Fruit fly (Drosophila melanogaster) whole organism, embryonic: ENCODE measurements around the gene Fancd2.

ENCODE experiments used
- B-H2 ChIP-seq: fragments of 200-800 bp; sonication (Bioruptor generic); optimal IDR thresholded peaks from 2 replicates; lab custom pipeline; 2018; ENCODE audit warnings: missing biosample characterization, mild to moderate bottlenecking, missing genetic modification characterization
- Blimp-1 ChIP-seq: fragments of 200-800 bp; sonication (Bioruptor generic); optimal IDR thresholded peaks from 3 replicates; lab custom pipeline; 2018; ENCODE audit warnings: missing biosample characterization, missing genetic modification characterization, mild to moderate bottlenecking, moderate library complexity, missing genetic modification reagents
- CG10366 ChIP-seq: fragments of 200-800 bp; sonication (Bioruptor generic); IDR thresholded peaks from 2 replicates; pipeline ENCODE4 v1.3.6; 2022; ENCODE audit warnings: missing biosample characterization, missing genetic modification characterization
- CG11398 ChIP-seq: fragments of 200-800 bp; sonication (Bioruptor generic); optimal IDR thresholded peaks from 2 replicates; lab custom pipeline; 2016; ENCODE audit warnings: missing biosample characterization, missing genetic modification characterization
- CG12744 ChIP-seq: fragments of 200-800 bp; sonication (Bioruptor generic); optimal IDR thresholded peaks from 2 replicates; lab custom pipeline; 2016; ENCODE audit warnings: missing biosample characterization, missing genetic modification characterization
- CG16813 ChIP-seq: fragments of 200-800 bp; sonication (Bioruptor generic); IDR thresholded peaks from 3 replicates; pipeline ENCODE4 v1.3.6; 2022; ENCODE audit warnings: missing biosample characterization, missing genetic modification characterization; ENCODE audit not compliant: partially characterized antibody
- CG2202 ChIP-seq: fragments of 200-800 bp; sonication (Bioruptor generic); optimal IDR thresholded peaks from 2 replicates; lab custom pipeline; 2018; ENCODE audit warnings: missing biosample characterization, mild to moderate bottlenecking, missing genetic modification characterization
- CG31224 ChIP-seq: fragments of 200-800 bp; sonication (Bioruptor generic); IDR thresholded peaks from 2 replicates; pipeline ENCODE4 v1.3.6; 2022; ENCODE audit warnings: missing biosample characterization, missing genetic modification characterization
- CG31388 ChIP-seq: fragments of 200-800 bp; sonication (Bioruptor generic); optimal IDR thresholded peaks from 2 replicates; lab custom pipeline; 2016; ENCODE audit warnings: missing biosample characterization, missing genetic modification characterization
- CG4282 ChIP-seq: fragments of 200-800 bp; sonication (Bioruptor generic); optimal IDR thresholded peaks from 2 replicates; lab custom pipeline; 2016; ENCODE audit warnings: missing biosample characterization, missing genetic modification characterization
- CG8089 ChIP-seq: fragments of 200-800 bp; sonication (Bioruptor generic); optimal IDR thresholded peaks from 3 replicates; lab custom pipeline; 2016; ENCODE audit warnings: missing biosample characterization, missing genetic modification characterization
- D19A ChIP-seq: fragments of 200-800 bp; optimal IDR thresholded peaks from 3 replicates; lab custom pipeline; 2019; ENCODE audit warnings: missing biosample characterization, mild to moderate bottlenecking, missing genetic modification characterization, moderate library complexity
- Drgx ChIP-seq: fragments of 200-800 bp; sonication (Bioruptor generic); IDR thresholded peaks from 2 replicates; pipeline ENCODE4 v1.3.6; 2022; ENCODE audit warnings: missing biosample characterization, missing genetic modification characterization
- Ets65A ChIP-seq: fragments of 200-800 bp; sonication (Bioruptor generic); peaks from one replicate; lab custom pipeline; 2016; ENCODE audit warnings: missing biosample characterization, missing genetic modification characterization
- GATAe ChIP-seq: fragments of 200-800 bp; sonication (Bioruptor generic); conservative IDR thresholded peaks from 2 replicates; pipeline ENCODE4 v1.3.6; 2022; ENCODE audit warnings: missing biosample characterization, missing genetic modification characterization
- HHEX ChIP-seq: fragments of 200-800 bp; sonication (Bioruptor generic); optimal IDR thresholded peaks from 3 replicates; lab custom pipeline; 2017; ENCODE audit warnings: missing biosample characterization, mild to moderate bottlenecking, missing genetic modification characterization, missing genetic modification reagents
- Mes4 ChIP-seq: fragments of 200-800 bp; sonication (Bioruptor generic); optimal IDR thresholded peaks from 2 replicates; lab custom pipeline; 2016; ENCODE audit warnings: missing biosample characterization, missing genetic modification characterization
- NC2α ChIP-seq: fragments of 200-800 bp; sonication (Bioruptor generic); optimal IDR thresholded peaks from 2 replicates; lab custom pipeline; 2016; ENCODE audit warnings: missing biosample characterization, missing genetic modification characterization
- NK7.1 ChIP-seq: fragments of 200-800 bp; sonication (Bioruptor generic); optimal IDR thresholded peaks from 3 replicates; lab custom pipeline; 2016; ENCODE audit warnings: missing biosample characterization, missing genetic modification characterization
- Tbp ChIP-seq: fragments of >200 bp; optimal IDR thresholded peaks from 2 replicates; lab custom pipeline; 2018; ENCODE audit warnings: missing biosample characterization, missing genetic modification characterization
- Trl ChIP-seq, 3 experiments: fragments of >200 bp in 2 of 3; fragments of 200-800 bp in 1 of 3; sonication (Bioruptor generic) in 1 of 3; optimal IDR thresholded peaks; 2 replicates in 1 of 3; 3 replicates in 2 of 3; lab custom pipeline; 2016 to 2017; ENCODE audit warnings: missing biosample characterization in 1 of 3, missing genetic modification characterization in 1 of 3
- bbx ChIP-seq: fragments of 200-800 bp; sonication (Bioruptor generic); IDR thresholded peaks from 2 replicates; pipeline ENCODE4 v1.3.6; 2022; ENCODE audit warnings: missing biosample characterization, missing genetic modification characterization; ENCODE audit not compliant: partially characterized antibody
- bsh ChIP-seq, 2 experiments: fragments of 200-800 bp; sonication (Bioruptor generic); optimal IDR thresholded peaks; 2 replicates each; lab custom pipeline; 2017 to 2018; ENCODE audit warnings: mild to moderate bottlenecking in 2 of 2, missing biosample characterization in 2 of 2, missing genetic modification characterization in 2 of 2, moderate library complexity in 1 of 2
- btn ChIP-seq: fragments of 200-800 bp; sonication (Bioruptor generic); optimal IDR thresholded peaks from 2 replicates; lab custom pipeline; 2016; ENCODE audit warnings: missing biosample characterization, missing genetic modification characterization
- cg ChIP-seq: fragments of 200-800 bp; sonication (Bioruptor generic); optimal IDR thresholded peaks from 3 replicates; lab custom pipeline; 2019; ENCODE audit warnings: missing biosample characterization, mild to moderate bottlenecking, missing genetic modification characterization, moderate library complexity
- corto ChIP-seq: fragments of 200-800 bp; sonication (Bioruptor generic); optimal IDR thresholded peaks from 2 replicates; lab custom pipeline; 2016; ENCODE audit warnings: missing biosample characterization, mild to moderate bottlenecking, missing genetic modification characterization, moderate library complexity
- crp ChIP-seq, 2 experiments: fragments of 200-800 bp; sonication (Bioruptor generic); optimal IDR thresholded peaks; 2 replicates in 1 of 2; 3 replicates in 1 of 2; lab custom pipeline; 2017; ENCODE audit warnings: missing biosample characterization in 2 of 2, missing genetic modification characterization in 2 of 2, mild to moderate bottlenecking in 1 of 2, moderate library complexity in 1 of 2
- fu2 ChIP-seq: fragments of 200-800 bp; sonication (Bioruptor generic); optimal IDR thresholded peaks from 2 replicates; lab custom pipeline; 2016; ENCODE audit warnings: missing biosample characterization, missing genetic modification characterization
- jumu ChIP-seq: fragments of 200-800 bp; sonication (Bioruptor generic); optimal IDR thresholded peaks from 3 replicates; lab custom pipeline; 2016; ENCODE audit warnings: missing biosample characterization, missing genetic modification characterization
- lbe ChIP-seq: fragments of 200-800 bp; sonication (Bioruptor generic); optimal IDR thresholded peaks from 2 replicates; lab custom pipeline; 2016; ENCODE audit warnings: missing biosample characterization, mild to moderate bottlenecking, missing genetic modification characterization
- lmd ChIP-seq: fragments of 200-800 bp; sonication (Bioruptor generic); IDR thresholded peaks from 2 replicates; pipeline ENCODE4 v1.3.6; 2022; ENCODE audit warnings: missing biosample characterization, missing genetic modification characterization
- lov ChIP-seq, 2 experiments: fragments of 200-800 bp in 1 of 2; fragments of >200 bp in 1 of 2; sonication (Bioruptor generic) in 1 of 2; IDR thresholded peaks in 1 of 2; optimal IDR thresholded peaks in 1 of 2; 2 replicates in 1 of 2; 3 replicates in 1 of 2; pipeline versions ENCODE4 v1.3.6 to Lab custom; 2017 to 2022; ENCODE audit warnings: missing biosample characterization in 1 of 2, missing genetic modification characterization in 1 of 2
- nerfin-1 ChIP-seq: fragments of 200-800 bp; sonication (Bioruptor generic); optimal IDR thresholded peaks from 3 replicates; lab custom pipeline; 2019; ENCODE audit warnings: missing biosample characterization, mild to moderate bottlenecking, missing genetic modification characterization, moderate library complexity
- nom ChIP-seq: fragments of 200-800 bp; sonication (Bioruptor generic); optimal IDR thresholded peaks from 2 replicates; lab custom pipeline; 2017; ENCODE audit warnings: missing biosample characterization, missing genetic modification characterization, mild to moderate bottlenecking, moderate library complexity, missing genetic modification reagents
- pb ChIP-seq: fragments of 200-800 bp; sonication (Bioruptor generic); optimal IDR thresholded peaks from 3 replicates; lab custom pipeline; 2016; ENCODE audit warnings: missing biosample characterization, missing genetic modification characterization
- tap ChIP-seq: fragments of 200-800 bp; optimal IDR thresholded peaks from 3 replicates; lab custom pipeline; 2019; ENCODE audit warnings: missing biosample characterization, mild to moderate bottlenecking, missing genetic modification characterization, moderate library complexity
- twi ChIP-seq: fragments of 200-800 bp; optimal IDR thresholded peaks from 2 replicates; lab custom pipeline; 2019; ENCODE audit warnings: missing biosample characterization, mild to moderate bottlenecking, missing genetic modification characterization, moderate library complexity
- tx ChIP-seq: fragments of 200-800 bp; sonication (Bioruptor generic); optimal IDR thresholded peaks from 2 replicates; lab custom pipeline; 2016; ENCODE audit warnings: missing biosample characterization, missing genetic modification characterization
- vvl ChIP-seq: fragments of 200-800 bp; sonication (Bioruptor generic); IDR thresholded peaks from 2 replicates; pipeline ENCODE4 v1.3.6; 2022; ENCODE audit warnings: missing biosample characterization, missing genetic modification characterization
- wek ChIP-seq: fragments of 200-800 bp; sonication (Bioruptor generic); optimal IDR thresholded peaks from 3 replicates; lab custom pipeline; 2018; ENCODE audit warnings: missing biosample characterization, mild to moderate bottlenecking, missing genetic modification characterization, moderate library complexity

The Fancd2 gene

dm6 chr3R:20779969-20780368 is 36.0 kb downstream of the Fancd2 start (continued):
- 0 out of 3 replicates have a peak, but pooled peaks have one; percentile 33 for TF ChIP-seq CG16813 (GFP tag; lab: Robert Waterston, UW)
- TF ChIP-seq jumu = no peak
- no peak for TF ChIP-seq CG4282 (GFP tag; lab: Kevin White, UChicago)
- TF ChIP-seq btn (GFP tag; lab: Kevin White, UChicago) = no peak
- TF ChIP-seq vvl (GFP tag; lab: Robert Waterston, UW) = no peak
- peak; percentile 83 for TF ChIP-seq Drgx
- TF ChIP-seq lov (optimal IDR thresholded peaks at IDR 0.05; lab: Kevin White, UChicago) = no peak
- TF ChIP-seq lov (GFP tag; IDR thresholded peaks at IDR 0.05; lab: Robert Waterston, UW) = no peak
- TF ChIP-seq CG8089 (GFP tag; lab: Kevin White, UChicago) = no peak
- TF ChIP-seq CG31224 (GFP tag; lab: Robert Waterston, UW) = no peak
- TF ChIP-seq Tbp (GFP tag; lab: Kevin White, UChicago) = no peak

dm6 chr3R:20779545-20779944 is 36.4 kb downstream of the Fancd2 start:
- TF ChIP-seq Mes4 (no peak), CG11398 (GFP tag; lab: Kevin White, UChicago) (no peak), tap (tag; lab: Kevin White, UChicago) (no peak), CG31388 (GFP tag; lab: Kevin White, UChicago) (no peak), B-H2 (GFP tag; lab: Kevin White, UChicago) (no peak), CG12744 (GFP tag; lab: Kevin White, UChicago) (no peak), bbx (GFP tag; lab: Robert Waterston, UW) (no peak), fu2 (GFP tag; lab: Kevin White, UChicago) (no peak), CG2202 (tag; lab: Kevin White, UChicago) (no peak), NK7.1 (GFP tag; lab: Kevin White, UChicago) (no peak), CG10366 (GFP tag; lab: Robert Waterston, UW) (no peak), wek (GFP tag; lab: Kevin White, UChicago) (no peak), tx (GFP tag; lab: Kevin White, UChicago) (no peak), HHEX (no peak), lmd (no peak), pb (GFP tag; lab: Kevin White, UChicago) (no peak), crp (GFP tag; optimal IDR thresholded peaks at IDR 0.05; lab: Kevin White, UChicago) (no peak), D19A (no peak), NC2α (GFP tag; lab: Kevin White, UChicago) (no peak)

dm6 chr3R:20778285-20778926 is 37.6 kb downstream of the Fancd2 start:
- peak; percentile 41 for TF ChIP-seq Ets65A
- TF ChIP-seq nerfin-1 (tag; lab: Kevin White, UChicago) = peak; percentile 83
- TF ChIP-seq cg (GFP tag; lab: Kevin White, UChicago) = peak; percentile 41
- TF ChIP-seq corto = peak; percentile 98
- peak; percentile 99 for TF ChIP-seq Drgx
- peak; percentile 97 for TF ChIP-seq lbe (GFP tag; lab: Kevin White, UChicago)
- TF ChIP-seq twi (tag; lab: Kevin White, UChicago) = no peak
- TF ChIP-seq GATAe (GFP tag; lab: Robert Waterston, UW) = no peak
- peak in 1 of 2 experiments; percentile 91 for TF ChIP-seq bsh (GFP tag; optimal IDR thresholded peaks at IDR 0.05; lab: Kevin White, UChicago)
- peak; percentile 98 for TF ChIP-seq nom (GFP tag; lab: Kevin White, UChicago)
- TF ChIP-seq Trl (optimal IDR thresholded peaks at IDR 0.05; lab: Kevin White, UChicago) = peak; percentile 3 to 29
- TF ChIP-seq Trl (GFP tag; optimal IDR thresholded peaks at IDR 0.05; lab: Kevin White, UChicago) = no peak
- no peak for TF ChIP-seq Blimp-1 (GFP tag; lab: Kevin White, UChicago)
